Worm (Caenorhabditis elegans): Measurements from ENCODE around the gene srlf-14.
A peak's percentile ranks its signal among the peaks of the same experiment; 100 is the strongest.

The srlf-14 gene

DNA sequence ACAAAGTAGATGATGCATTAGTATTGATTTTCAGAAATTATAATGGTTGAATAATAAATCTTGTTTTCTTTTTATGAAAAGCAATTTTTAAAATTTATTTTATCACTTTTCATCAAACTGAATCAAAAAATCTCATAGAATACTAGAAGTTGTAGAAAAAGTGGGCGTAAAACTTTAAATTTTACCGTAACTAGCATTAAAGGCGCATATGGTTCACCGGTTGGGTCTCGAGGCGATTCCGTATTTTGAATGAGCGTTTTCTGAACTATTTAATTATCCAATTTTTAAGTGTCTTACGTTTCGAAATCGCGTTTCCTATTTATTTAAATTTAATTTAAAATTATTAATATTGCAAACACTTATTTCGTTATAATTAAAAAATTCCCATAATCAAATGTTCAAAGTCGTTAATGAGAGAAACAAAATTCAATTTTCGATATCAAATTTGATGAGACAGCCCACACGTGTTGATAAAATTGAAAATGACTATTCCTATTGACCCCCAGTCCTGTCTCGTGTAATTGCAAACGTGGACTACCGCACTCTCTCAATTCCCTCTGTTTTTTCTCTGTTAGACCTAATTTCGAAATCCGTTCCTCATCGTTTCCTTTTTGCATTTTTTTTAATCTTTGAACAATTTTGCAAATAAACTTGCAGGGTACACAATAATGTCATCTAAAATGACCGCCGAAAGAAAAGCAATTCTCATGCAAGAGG is 35.7 kb downstream of the srlf-14 start, which contains the start of the genes T11G6.2 and hars-1 (continued):
- TF ChIP-seq mdl-1 (tag; optimal IDR thresholded peaks at IDR 0.05) (peak in 1 of 2 experiments; percentile 61), ces-1 (GFP tag; optimal IDR thresholded peaks at IDR 0.05) (no peak), dpl-1 (GFP tag; optimal IDR thresholded peaks at IDR 0.05) (peak; percentile 8 to 32 (median 13)), hpl-2 (GFP tag; optimal IDR thresholded peaks at IDR 0.05) (no peak), nhr-19 (GFP tag; conservative IDR thresholded peaks at IDR 0.05) (no peak), skn-1 (tag; optimal IDR thresholded peaks at IDR 0.05) (peak; percentile 55), snu-23 (GFP tag; optimal IDR thresholded peaks at IDR 0.05) (peak; percentile 29), blmp-1 (tag; optimal IDR thresholded peaks at IDR 0.05) (peak; percentile 43), alr-1 (tag; optimal IDR thresholded peaks at IDR 0.05; ENCODE audit: borderline replicate concordance) (no peak), unc-98 (GFP tag; IDR thresholded peaks at IDR 0.05) (no peak), hlh-4 (tag; optimal IDR thresholded peaks at IDR 0.05) (no peak), elt-3 (tag; optimal IDR thresholded peaks at IDR 0.05) (peak in 1 of 6 experiments; percentile 41), sox-4 (tag; optimal IDR thresholded peaks at IDR 0.05) (no peak), aha-1 (tag; optimal IDR thresholded peaks at IDR 0.05) (no peak), ceh-8 (GFP tag; optimal IDR thresholded peaks at IDR 0.05) (no peak), aly-2 (tag; optimal IDR thresholded peaks at IDR 0.05) (no peak), ceh-82 (tag; optimal IDR thresholded peaks at IDR 0.05) (no peak), mep-1 (tag; optimal IDR thresholded peaks at IDR 0.05) (peak; percentile 2), ama-1 (optimal IDR thresholded peaks at IDR 0.05) (no peak), lin-35 (GFP tag; optimal IDR thresholded peaks at IDR 0.05) (peak; percentile 24 to 58), irx-1 (tag; optimal IDR thresholded peaks at IDR 0.05) (no peak), hlh-17 (GFP tag; optimal IDR thresholded peaks at IDR 0.05; ENCODE audit: borderline replicate concordance) (no peak), elt-2 (tag; optimal IDR thresholded peaks at IDR 0.05) (no peak), nhr-85 (tag) (no peak), ceh-90 (tag; optimal IDR thresholded peaks at IDR 0.05) (no peak), snpc-4 (tag; optimal IDR thresholded peaks at IDR 0.05) (no peak), jun-1 (tag; optimal IDR thresholded peaks at IDR 0.05) (no peak), fkh-10 (GFP tag; optimal IDR thresholded peaks at IDR 0.05) (no peak), ceh-63 (GFP tag; optimal IDR thresholded peaks at IDR 0.05) (no peak), lin-14 (GFP tag; optimal IDR thresholded peaks at IDR 0.05) (peak; percentile 56), pag-3 (tag; optimal IDR thresholded peaks at IDR 0.05; ENCODE audit: borderline replicate concordance, insufficient read depth) (no peak), grh-1 (GFP tag; IDR thresholded peaks at IDR 0.05) (no peak), unc-62 (GFP tag; optimal IDR thresholded peaks at IDR 0.05) (no peak), lin-13 (GFP tag; optimal IDR thresholded peaks at IDR 0.05) (no peak), xbp-1 (tag; optimal IDR thresholded peaks at IDR 0.05) (no peak), fkh-8 (tag; optimal IDR thresholded peaks at IDR 0.05) (no peak), efl-3 (GFP tag; optimal IDR thresholded peaks at IDR 0.05) (no peak), nhr-71 (tag; optimal IDR thresholded peaks at IDR 0.05) (no peak), unc-30 (tag; optimal IDR thresholded peaks at IDR 0.05) (no peak), ztf-11 (tag; optimal IDR thresholded peaks at IDR 0.05) (no peak), ceh-88 (GFP tag; IDR thresholded peaks at IDR 0.05) (no peak)

DNA sequence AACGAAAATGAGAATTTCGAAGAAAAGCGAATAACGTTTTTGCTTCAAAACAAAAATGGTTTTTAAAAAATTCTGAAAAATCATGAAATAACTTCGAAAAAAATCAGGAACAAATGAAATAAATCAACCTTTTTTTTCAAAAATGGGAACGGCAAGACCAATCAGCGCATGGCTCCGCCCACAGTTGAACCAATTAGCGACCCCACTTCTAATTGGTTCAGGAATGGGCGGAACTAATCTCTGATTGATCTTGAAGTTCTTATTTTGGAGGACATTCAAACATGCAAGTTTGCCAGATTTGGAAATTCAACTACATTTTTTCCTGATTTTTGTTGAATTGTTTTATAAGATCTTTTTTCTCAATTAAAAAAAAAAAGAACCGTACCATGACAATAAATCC is 38.2 kb downstream of the srlf-14 start:
- TF ChIP-seq nhr-85 (tag): no peak
- no peak for TF ChIP-seq hpl-2 (GFP tag; optimal IDR thresholded peaks at IDR 0.05)
- no peak for TF ChIP-seq tbx-2 (tag; optimal IDR thresholded peaks at IDR 0.05)
- TF ChIP-seq mef-2 (tag; optimal IDR thresholded peaks at IDR 0.05): no peak
- no peak for TF ChIP-seq mdl-1 (tag; optimal IDR thresholded peaks at IDR 0.05)
- TF ChIP-seq zag-1 (tag; optimal IDR thresholded peaks at IDR 0.05): no peak
- TF ChIP-seq F16B12.6 (tag; optimal IDR thresholded peaks at IDR 0.05): no peak

All from whole organism, L1 larva.